Fruit fly (Drosophila melanogaster) whole organism, prepupa: Measurements from ENCODE around the gene CG3552.

Experiments used
- Blimp-1 ChIP-seq: fragments of 200-800 bp; sonication (Bioruptor generic); optimal IDR thresholded peaks from 3 replicates; lab custom pipeline; 2017; ENCODE audit warnings: missing biosample characterization, missing genetic modification characterization, mild to moderate bottlenecking, moderate library complexity, missing genetic modification reagents
- CG10631 ChIP-seq: fragments of 200-800 bp; sonication (Bioruptor generic); optimal IDR thresholded peaks from 2 replicates; lab custom pipeline; 2016; ENCODE audit warnings: missing biosample characterization, missing genetic modification characterization
- CG10669 ChIP-seq: fragments of 200-800 bp; sonication (Bioruptor generic); optimal IDR thresholded peaks from 3 replicates; lab custom pipeline; 2018; ENCODE audit warnings: missing biosample characterization, mild to moderate bottlenecking, missing genetic modification characterization, moderate library complexity
- CG11294 ChIP-seq: fragments of 200-800 bp; sonication (Bioruptor generic); IDR thresholded peaks from 2 replicates; pipeline ENCODE4 v1.3.6; 2022; ENCODE audit warnings: missing biosample characterization, missing genetic modification characterization
- CG11762 ChIP-seq: fragments of 200-800 bp; sonication (Bioruptor generic); optimal IDR thresholded peaks from 3 replicates; lab custom pipeline; 2016; ENCODE audit warnings: missing biosample characterization, missing genetic modification characterization; ENCODE audit not compliant: insufficient read depth
- CG15336 ChIP-seq: fragments of 200-800 bp; sonication (Bioruptor generic); IDR thresholded peaks from 2 replicates; pipeline ENCODE4 v1.3.6; 2022; ENCODE audit warnings: missing biosample characterization, missing genetic modification characterization
- CG16779 ChIP-seq: fragments of 200-800 bp; sonication (Bioruptor generic); optimal IDR thresholded peaks from 3 replicates; lab custom pipeline; 2017; ENCODE audit warnings: missing biosample characterization, mild to moderate bottlenecking, missing genetic modification characterization
- CG3032 ChIP-seq: fragments of 200-800 bp; optimal IDR thresholded peaks from 2 replicates; lab custom pipeline; 2019; ENCODE audit warnings: missing biosample characterization, mild to moderate bottlenecking, missing genetic modification characterization, moderate library complexity
- CG31627 ChIP-seq: fragments of 200-800 bp; sonication (Bioruptor generic); optimal IDR thresholded peaks from 3 replicates; lab custom pipeline; 2016; ENCODE audit warnings: missing biosample characterization, missing genetic modification characterization
- CG32006 ChIP-seq: fragments of 200-800 bp; sonication (Bioruptor generic); optimal IDR thresholded peaks from 3 replicates; lab custom pipeline; 2017; ENCODE audit warnings: missing biosample characterization, mild to moderate bottlenecking, missing genetic modification characterization
- CG34406 ChIP-seq: fragments of 200-800 bp; sonication (Bioruptor generic); optimal IDR thresholded peaks from 3 replicates; lab custom pipeline; 2016; ENCODE audit warnings: missing biosample characterization, missing genetic modification characterization
- CG3919 ChIP-seq: fragments of 200-800 bp; sonication (Bioruptor generic); optimal IDR thresholded peaks from 3 replicates; lab custom pipeline; 2016; ENCODE audit warnings: missing biosample characterization, missing genetic modification characterization
- CG6792 ChIP-seq: fragments of 200-800 bp; sonication (Bioruptor generic); optimal IDR thresholded peaks from 3 replicates; lab custom pipeline; 2016; ENCODE audit warnings: missing biosample characterization, missing genetic modification characterization
- CG6854 ChIP-seq: fragments of 200-800 bp; sonication (Bioruptor generic); optimal IDR thresholded peaks from 2 replicates; lab custom pipeline; 2017; ENCODE audit warnings: missing biosample characterization, mild to moderate bottlenecking, missing genetic modification characterization
- CG8119 ChIP-seq: fragments of 200-800 bp; sonication (Bioruptor generic); IDR thresholded peaks from 3 replicates; pipeline ENCODE4 v1.3.6; 2022; ENCODE audit warnings: missing biosample characterization, missing genetic modification characterization
- CG8319 ChIP-seq: fragments of 200-800 bp; sonication (Bioruptor generic); optimal IDR thresholded peaks from 3 replicates; lab custom pipeline; 2016; ENCODE audit warnings: missing biosample characterization, missing genetic modification characterization
- CG8632 ChIP-seq: fragments of 200-800 bp; sonication (Bioruptor generic); optimal IDR thresholded peaks from 3 replicates; lab custom pipeline; 2016; ENCODE audit warnings: missing biosample characterization, missing genetic modification characterization
- Eip75B ChIP-seq: fragments of 200-800 bp; sonication (Bioruptor generic); optimal IDR thresholded peaks from 3 replicates; lab custom pipeline; 2016; ENCODE audit warnings: missing biosample characterization, missing genetic modification characterization
- Eip78C ChIP-seq: fragments of 200-800 bp; sonication (Bioruptor generic); peaks from one replicate; lab custom pipeline; 2016; ENCODE audit warnings: missing biosample characterization, missing genetic modification characterization
- Eip93F ChIP-seq: fragments of 200-800 bp; sonication (Bioruptor generic); optimal IDR thresholded peaks from 2 replicates; lab custom pipeline; 2016; ENCODE audit warnings: missing biosample characterization, mild to moderate bottlenecking, missing genetic modification characterization
- Ets21C ChIP-seq: fragments of 200-800 bp; sonication (Bioruptor generic); optimal IDR thresholded peaks from 3 replicates; lab custom pipeline; 2016; ENCODE audit warnings: missing biosample characterization, missing genetic modification characterization
- Ets96B ChIP-seq: fragments of 200-800 bp; optimal IDR thresholded peaks from 2 replicates; lab custom pipeline; 2019; ENCODE audit warnings: missing biosample characterization, mild to moderate bottlenecking, missing genetic modification characterization, moderate library complexity
- Gug ChIP-seq: fragments of 200-800 bp; sonication (Bioruptor generic); IDR thresholded peaks from 2 replicates; pipeline ENCODE4 v1.3.6; 2022; ENCODE audit warnings: missing biosample characterization, missing genetic modification characterization
- Hr39 ChIP-seq: fragments of 200-800 bp; sonication (Bioruptor generic); optimal IDR thresholded peaks from 2 replicates; lab custom pipeline; 2016; ENCODE audit warnings: missing biosample characterization, missing genetic modification characterization
- Hr4 ChIP-seq: fragments of 200-800 bp; sonication (Bioruptor generic); optimal IDR thresholded peaks from 3 replicates; lab custom pipeline; 2016; ENCODE audit warnings: missing biosample characterization, missing genetic modification characterization
- Lpt ChIP-seq: fragments of 200-800 bp; sonication (Bioruptor generic); optimal IDR thresholded peaks from 3 replicates; lab custom pipeline; 2016; ENCODE audit warnings: missing biosample characterization, missing genetic modification characterization
- Met ChIP-seq: fragments of 200-800 bp; sonication (Bioruptor generic); optimal IDR thresholded peaks from 3 replicates; lab custom pipeline; 2016; ENCODE audit warnings: missing biosample characterization, missing genetic modification characterization
- Sox102F ChIP-seq: fragments of 200-800 bp; sonication (Bioruptor generic); optimal IDR thresholded peaks from 2 replicates; lab custom pipeline; 2016; ENCODE audit warnings: missing biosample characterization, mild to moderate bottlenecking, missing genetic modification characterization
- Sox15 ChIP-seq: fragments of 200-800 bp; sonication (Bioruptor generic); optimal IDR thresholded peaks from 3 replicates; lab custom pipeline; 2016; ENCODE audit warnings: missing biosample characterization, missing genetic modification characterization
- achi ChIP-seq: fragments of 200-800 bp; sonication (Bioruptor generic); optimal IDR thresholded peaks from 3 replicates; lab custom pipeline; 2016; ENCODE audit warnings: missing biosample characterization, missing genetic modification characterization
- cyc ChIP-seq: fragments of 200-800 bp; sonication (Bioruptor generic); optimal IDR thresholded peaks from 3 replicates; lab custom pipeline; 2016; ENCODE audit warnings: missing biosample characterization, missing genetic modification characterization
- dac ChIP-seq: fragments of 200-800 bp; sonication (Bioruptor generic); optimal IDR thresholded peaks from 2 replicates; lab custom pipeline; 2017; ENCODE audit warnings: missing biosample characterization, mild to moderate bottlenecking, missing genetic modification characterization
- dsx ChIP-seq: fragments of 200-800 bp; optimal IDR thresholded peaks from 3 replicates; lab custom pipeline; 2019; ENCODE audit warnings: missing biosample characterization, mild to moderate bottlenecking, missing genetic modification characterization, moderate library complexity; ENCODE audit not compliant: poor library complexity, severe bottlenecking
- fd59A ChIP-seq: fragments of 200-800 bp; sonication (Bioruptor generic); optimal IDR thresholded peaks from 2 replicates; lab custom pipeline; 2017; ENCODE audit warnings: missing biosample characterization, mild to moderate bottlenecking, missing genetic modification characterization, missing genetic modification reagents
- fd85E ChIP-seq: fragments of 200-800 bp; sonication (Bioruptor generic); optimal IDR thresholded peaks from 3 replicates; lab custom pipeline; 2016; ENCODE audit warnings: missing biosample characterization, missing genetic modification characterization
- fkh ChIP-seq: fragments of 200-800 bp; sonication (Bioruptor generic); optimal IDR thresholded peaks from 3 replicates; lab custom pipeline; 2017; ENCODE audit warnings: missing biosample characterization, mild to moderate bottlenecking, missing genetic modification characterization, moderate library complexity
- lz ChIP-seq: fragments of 200-800 bp; sonication (Bioruptor generic); optimal IDR thresholded peaks from 3 replicates; lab custom pipeline; 2016; ENCODE audit warnings: missing biosample characterization, missing genetic modification characterization
- salr ChIP-seq, 2 experiments: fragments of 200-800 bp; sonication (Bioruptor generic); optimal IDR thresholded peaks; 3 replicates each; lab custom pipeline; 2016 to 2018; ENCODE audit warnings: missing biosample characterization in 2 of 2, missing genetic modification characterization in 2 of 2, mild to moderate bottlenecking in 1 of 2
- spab ChIP-seq: fragments of 200-800 bp; sonication (Bioruptor generic); optimal IDR thresholded peaks from 2 replicates; lab custom pipeline; 2017; ENCODE audit warnings: missing biosample characterization, mild to moderate bottlenecking, missing genetic modification characterization, missing genetic modification reagents
- svp ChIP-seq: fragments of 200-800 bp; sonication (Bioruptor generic); peaks from one replicate; lab custom pipeline; 2016; ENCODE audit warnings: missing biosample characterization, missing genetic modification characterization
- vri ChIP-seq: fragments of 200-800 bp; sonication (Bioruptor generic); optimal IDR thresholded peaks from 3 replicates; lab custom pipeline; 2016; ENCODE audit warnings: missing biosample characterization, mild to moderate bottlenecking, missing genetic modification characterization

Gene CG3552

dm6 chr3L:9451522-9452118 is 4.5 kb upstream of the CG3552 start, which contains the start of the genes CG3448 and ghi (continued):
- TF ChIP-seq CG10631 (GFP tag; lab: Kevin White, UChicago) (no peak), Hr4 (GFP tag; lab: Kevin White, UChicago) (peak; percentile 66), CG6792 (GFP tag; lab: Kevin White, UChicago) (peak; percentile 48), CG15336 (0 out of 2 replicates have a peak, but pooled peaks have one; percentile 25), CG8119 (GFP tag; lab: Robert Waterston, UW) (no peak), CG6854 (peak; percentile 22), Ets21C (GFP tag; lab: Kevin White, UChicago) (peak; percentile 31), Met (GFP tag; lab: Kevin White, UChicago) (peak; percentile 63), salr (GFP tag; optimal IDR thresholded peaks at IDR 0.05; lab: Kevin White, UChicago) (no peak), CG31627 (GFP tag; lab: Kevin White, UChicago) (peak; percentile 23), achi (peak; percentile 60), Blimp-1 (peak; percentile 25), Eip75B (peak; percentile 72), CG11294 (GFP tag; lab: Robert Waterston, UW) (no peak), svp (GFP tag; lab: Kevin White, UChicago) (peak; percentile 84), fkh (GFP tag; lab: Kevin White, UChicago) (peak; percentile 94), fd85E (peak; percentile 22), CG10669 (GFP tag; lab: Kevin White, UChicago) (peak; percentile 32), CG34406 (GFP tag; lab: Kevin White, UChicago) (peak; percentile 19), Lpt (GFP tag; lab: Kevin White, UChicago) (peak; percentile 56), dsx (GFP tag; lab: Kevin White, UChicago) (peak; percentile 58), CG3032 (tag; lab: Kevin White, UChicago) (peak; percentile 70), CG3919 (GFP tag; lab: Kevin White, UChicago) (peak; percentile 73), Sox15 (no peak), vri (GFP tag; lab: Kevin White, UChicago) (peak; percentile 32), CG8319 (GFP tag; lab: Kevin White, UChicago) (no peak), CG32006 (GFP tag; lab: Kevin White, UChicago) (no peak), Hr39 (GFP tag; lab: Kevin White, UChicago) (peak; percentile 28), CG16779 (tag; lab: Kevin White, UChicago) (no peak)

DNA sequence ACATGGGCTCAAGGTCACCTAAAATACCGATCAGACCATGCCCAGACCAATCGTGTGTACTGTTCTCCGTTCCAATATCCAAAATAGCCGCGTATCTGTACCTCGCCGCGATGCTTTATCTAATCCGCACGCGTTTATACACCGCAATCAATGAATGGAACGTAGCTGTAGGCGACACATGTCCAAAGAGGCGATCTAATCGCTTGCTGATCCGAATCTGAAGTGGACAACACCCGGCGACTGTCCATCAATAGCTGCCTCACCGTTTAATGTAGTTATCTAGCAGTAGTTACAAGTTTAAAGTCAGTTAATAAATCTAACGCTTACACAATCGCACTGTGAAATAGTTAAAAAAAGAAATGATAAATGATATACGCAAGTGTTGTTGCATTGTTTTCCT is 3.7 kb upstream of the CG3552 start:
- no peak for TF ChIP-seq Hr39 (GFP tag; lab: Kevin White, UChicago)
- TF ChIP-seq Ets96B (tag; lab: Kevin White, UChicago), result no peak
- TF ChIP-seq dac, result no peak
- no peak for TF ChIP-seq Blimp-1
- no peak for TF ChIP-seq fkh (GFP tag; lab: Kevin White, UChicago)
- TF ChIP-seq fd85E, result no peak
- TF ChIP-seq Gug, result no peak
- no peak for TF ChIP-seq CG8632 (GFP tag; lab: Kevin White, UChicago)
- no peak for TF ChIP-seq CG11294 (GFP tag; lab: Robert Waterston, UW)
- TF ChIP-seq spab (GFP tag; lab: Kevin White, UChicago), result no peak
- TF ChIP-seq CG31627 (GFP tag; lab: Kevin White, UChicago), result no peak
- no peak for TF ChIP-seq fd59A (GFP tag; lab: Kevin White, UChicago)
- no peak for TF ChIP-seq dsx (GFP tag; lab: Kevin White, UChicago)
- TF ChIP-seq CG10669 (GFP tag; lab: Kevin White, UChicago), result no peak
- no peak for TF ChIP-seq CG32006 (GFP tag; lab: Kevin White, UChicago)
- TF ChIP-seq Sox102F, result no peak
- TF ChIP-seq, all 60 proteins: peak for 0

DNA sequence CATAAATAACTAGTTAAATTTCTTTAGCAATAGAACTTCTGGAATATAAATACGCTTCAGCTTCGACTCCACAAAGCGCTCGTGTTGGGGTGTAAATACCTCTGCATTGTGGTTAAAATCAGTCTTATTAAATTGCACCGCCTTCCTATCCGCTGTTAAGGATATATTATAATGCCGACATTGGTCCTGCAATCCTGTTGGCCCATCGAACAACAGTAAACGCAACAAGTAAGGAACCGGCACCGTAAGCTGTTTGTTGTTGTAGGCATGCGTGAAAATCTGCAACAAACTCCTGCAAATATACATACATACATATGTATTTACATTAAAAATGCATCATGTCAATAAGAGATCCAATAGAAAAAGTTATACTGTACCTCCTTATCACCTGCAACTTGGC is 271 bp downstream of the CG3552 start:
- TF ChIP-seq CG3919 (GFP tag; lab: Kevin White, UChicago) (no peak), lz (GFP tag; lab: Kevin White, UChicago) (no peak), cyc (GFP tag; lab: Kevin White, UChicago) (no peak), CG31627 (GFP tag; lab: Kevin White, UChicago) (no peak), CG8119 (GFP tag; lab: Robert Waterston, UW) (no peak), Eip75B (no peak), Eip93F (no peak), CG34406 (GFP tag; lab: Kevin White, UChicago) (no peak), dsx (GFP tag; lab: Kevin White, UChicago) (no peak), Eip78C (GFP tag; lab: Kevin White, UChicago) (peak; percentile 20), dac (no peak), CG8319 (GFP tag; lab: Kevin White, UChicago) (no peak), CG6792 (GFP tag; lab: Kevin White, UChicago) (peak; percentile 18), Met (GFP tag; lab: Kevin White, UChicago) (peak; percentile 1), CG11762 (GFP tag; lab: Kevin White, UChicago) (no peak)
